Worm (Caenorhabditis elegans) whole organism, early embryonic: Measurements from ENCODE around the gene Y43F8B.3.

Source experiments
- ama-1 ChIP-seq: fragments of 150-350 bp; optimal IDR thresholded peaks from 2 replicates; lab custom pipeline; 2014
- ceh-13 ChIP-seq: fragments of 200-800 bp; sonication (Bioruptor generic); optimal IDR thresholded peaks from 2 replicates; lab custom pipeline; 2018; ENCODE audit warnings: mild to moderate bottlenecking, missing genetic modification characterization, missing compliant biosample characterization
- hnd-1 ChIP-seq: sonication (generic microtip); optimal IDR thresholded peaks from 2 replicates; lab custom pipeline; 2016; ENCODE audit warnings: missing genetic modification characterization, missing compliant biosample characterization
- scrt-1 ChIP-seq: fragments of 200-800 bp; sonication (Bioruptor generic); IDR thresholded peaks from 2 replicates; pipeline ENCODE4 v1.3.6; 2022; ENCODE audit warnings: missing genetic modification characterization, missing compliant biosample characterization
- tra-4 ChIP-seq: sonication (generic microtip); optimal IDR thresholded peaks from 2 replicates; lab custom pipeline; 2017; ENCODE audit warnings: missing genetic modification characterization, missing compliant biosample characterization

- no peak for TF ChIP-seq scrt-1 (GFP tag; lab: Robert Waterston, UW)
- TF ChIP-seq ama-1 (lab: Kevin White, UChicago), result no peak
- TF ChIP-seq tra-4 (tag; lab: Kevin White, UChicago), result no peak
- TF ChIP-seq ceh-13, result no peak
- no peak for TF ChIP-seq hnd-1
These were observed 15.7 kb downstream of the Y43F8B.3 start for ce11 chrV:19518468-19519168.
